Fruit fly (Drosophila melanogaster) whole organism, prepupa: ENCODE results near the gene Gk1.

Source experiments
- Blimp-1 ChIP-seq: fragments of 200-800 bp; sonication (Bioruptor generic); optimal IDR thresholded peaks from 3 replicates; lab custom pipeline; 2017; ENCODE audit warnings: missing biosample characterization, missing genetic modification characterization, mild to moderate bottlenecking, moderate library complexity, missing genetic modification reagents
- CG10631 ChIP-seq: fragments of 200-800 bp; sonication (Bioruptor generic); optimal IDR thresholded peaks from 2 replicates; lab custom pipeline; 2016; ENCODE audit warnings: missing biosample characterization, missing genetic modification characterization
- CG10669 ChIP-seq: fragments of 200-800 bp; sonication (Bioruptor generic); optimal IDR thresholded peaks from 3 replicates; lab custom pipeline; 2018; ENCODE audit warnings: missing biosample characterization, mild to moderate bottlenecking, missing genetic modification characterization, moderate library complexity
- CG11294 ChIP-seq: fragments of 200-800 bp; sonication (Bioruptor generic); IDR thresholded peaks from 2 replicates; pipeline ENCODE4 v1.3.6; 2022; ENCODE audit warnings: missing biosample characterization, missing genetic modification characterization
- CG11762 ChIP-seq: fragments of 200-800 bp; sonication (Bioruptor generic); optimal IDR thresholded peaks from 3 replicates; lab custom pipeline; 2016; ENCODE audit warnings: missing biosample characterization, missing genetic modification characterization; ENCODE audit not compliant: insufficient read depth
- CG11902 ChIP-seq: fragments of 200-800 bp; sonication (Bioruptor generic); optimal IDR thresholded peaks from 3 replicates; lab custom pipeline; 2016; ENCODE audit warnings: missing biosample characterization, missing genetic modification characterization
- CG1621 ChIP-seq: fragments of 200-800 bp; sonication (Bioruptor generic); optimal IDR thresholded peaks from 3 replicates; lab custom pipeline; 2018; ENCODE audit warnings: missing biosample characterization, mild to moderate bottlenecking, missing genetic modification characterization
- CG16779 ChIP-seq: fragments of 200-800 bp; sonication (Bioruptor generic); optimal IDR thresholded peaks from 3 replicates; lab custom pipeline; 2017; ENCODE audit warnings: missing biosample characterization, mild to moderate bottlenecking, missing genetic modification characterization
- CG31627 ChIP-seq: fragments of 200-800 bp; sonication (Bioruptor generic); optimal IDR thresholded peaks from 3 replicates; lab custom pipeline; 2016; ENCODE audit warnings: missing biosample characterization, missing genetic modification characterization
- CG32006 ChIP-seq: fragments of 200-800 bp; sonication (Bioruptor generic); optimal IDR thresholded peaks from 3 replicates; lab custom pipeline; 2017; ENCODE audit warnings: missing biosample characterization, mild to moderate bottlenecking, missing genetic modification characterization
- CG34406 ChIP-seq: fragments of 200-800 bp; sonication (Bioruptor generic); optimal IDR thresholded peaks from 3 replicates; lab custom pipeline; 2016; ENCODE audit warnings: missing biosample characterization, missing genetic modification characterization
- CG6163 ChIP-seq: fragments of 200-800 bp; sonication (Bioruptor generic); IDR thresholded peaks from 3 replicates; pipeline ENCODE4 v1.3.6; 2022; ENCODE audit warnings: missing biosample characterization, missing genetic modification characterization
- CG6276 ChIP-seq: fragments of 200-800 bp; sonication (Bioruptor generic); optimal IDR thresholded peaks from 2 replicates; lab custom pipeline; 2017; ENCODE audit warnings: missing biosample characterization, mild to moderate bottlenecking, missing genetic modification characterization
- CG6792 ChIP-seq: fragments of 200-800 bp; sonication (Bioruptor generic); optimal IDR thresholded peaks from 3 replicates; lab custom pipeline; 2016; ENCODE audit warnings: missing biosample characterization, missing genetic modification characterization
- CG6808 ChIP-seq: fragments of 200-800 bp; sonication (Bioruptor generic); optimal IDR thresholded peaks from 3 replicates; lab custom pipeline; 2017; ENCODE audit warnings: missing biosample characterization, missing genetic modification characterization, mild to moderate bottlenecking, moderate library complexity, missing genetic modification reagents
- CG7368 ChIP-seq: fragments of 200-800 bp; sonication (Bioruptor generic); optimal IDR thresholded peaks from 3 replicates; lab custom pipeline; 2016; ENCODE audit warnings: missing biosample characterization, missing genetic modification characterization
- CG8119 ChIP-seq: fragments of 200-800 bp; sonication (Bioruptor generic); IDR thresholded peaks from 3 replicates; pipeline ENCODE4 v1.3.6; 2022; ENCODE audit warnings: missing biosample characterization, missing genetic modification characterization
- CG8319 ChIP-seq: fragments of 200-800 bp; sonication (Bioruptor generic); optimal IDR thresholded peaks from 3 replicates; lab custom pipeline; 2016; ENCODE audit warnings: missing biosample characterization, missing genetic modification characterization
- CG8632 ChIP-seq: fragments of 200-800 bp; sonication (Bioruptor generic); optimal IDR thresholded peaks from 3 replicates; lab custom pipeline; 2016; ENCODE audit warnings: missing biosample characterization, missing genetic modification characterization
- Eip75B ChIP-seq: fragments of 200-800 bp; sonication (Bioruptor generic); optimal IDR thresholded peaks from 3 replicates; lab custom pipeline; 2016; ENCODE audit warnings: missing biosample characterization, missing genetic modification characterization
- Eip78C ChIP-seq: fragments of 200-800 bp; sonication (Bioruptor generic); peaks from one replicate; lab custom pipeline; 2016; ENCODE audit warnings: missing biosample characterization, missing genetic modification characterization
- Eip93F ChIP-seq: fragments of 200-800 bp; sonication (Bioruptor generic); optimal IDR thresholded peaks from 2 replicates; lab custom pipeline; 2016; ENCODE audit warnings: missing biosample characterization, mild to moderate bottlenecking, missing genetic modification characterization
- Ets21C ChIP-seq: fragments of 200-800 bp; sonication (Bioruptor generic); optimal IDR thresholded peaks from 3 replicates; lab custom pipeline; 2016; ENCODE audit warnings: missing biosample characterization, missing genetic modification characterization
- Ets96B ChIP-seq: fragments of 200-800 bp; optimal IDR thresholded peaks from 2 replicates; lab custom pipeline; 2019; ENCODE audit warnings: missing biosample characterization, mild to moderate bottlenecking, missing genetic modification characterization, moderate library complexity
- Gug ChIP-seq: fragments of 200-800 bp; sonication (Bioruptor generic); IDR thresholded peaks from 2 replicates; pipeline ENCODE4 v1.3.6; 2022; ENCODE audit warnings: missing biosample characterization, missing genetic modification characterization
- Hr38 ChIP-seq: sonication (Bioruptor generic); optimal IDR thresholded peaks from 2 replicates; lab custom pipeline; 2016; ENCODE audit warnings: missing biosample characterization, missing genetic modification characterization
- Hr39 ChIP-seq: fragments of 200-800 bp; sonication (Bioruptor generic); optimal IDR thresholded peaks from 2 replicates; lab custom pipeline; 2016; ENCODE audit warnings: missing biosample characterization, missing genetic modification characterization
- Hr4 ChIP-seq: fragments of 200-800 bp; sonication (Bioruptor generic); optimal IDR thresholded peaks from 3 replicates; lab custom pipeline; 2016; ENCODE audit warnings: missing biosample characterization, missing genetic modification characterization
- Lpt ChIP-seq: fragments of 200-800 bp; sonication (Bioruptor generic); optimal IDR thresholded peaks from 3 replicates; lab custom pipeline; 2016; ENCODE audit warnings: missing biosample characterization, missing genetic modification characterization
- Met ChIP-seq: fragments of 200-800 bp; sonication (Bioruptor generic); optimal IDR thresholded peaks from 3 replicates; lab custom pipeline; 2016; ENCODE audit warnings: missing biosample characterization, missing genetic modification characterization
- OdsH ChIP-seq: fragments of 200-800 bp; sonication (Bioruptor generic); optimal IDR thresholded peaks from 3 replicates; lab custom pipeline; 2016; ENCODE audit warnings: missing biosample characterization, missing genetic modification characterization
- Smox ChIP-seq: fragments of 200-800 bp; sonication (Bioruptor generic); optimal IDR thresholded peaks from 3 replicates; lab custom pipeline; 2016; ENCODE audit warnings: missing biosample characterization, missing genetic modification characterization
- Sox102F ChIP-seq: fragments of 200-800 bp; sonication (Bioruptor generic); optimal IDR thresholded peaks from 2 replicates; lab custom pipeline; 2016; ENCODE audit warnings: missing biosample characterization, mild to moderate bottlenecking, missing genetic modification characterization
- Sox14 ChIP-seq: fragments of 200-800 bp; sonication (Bioruptor generic); optimal IDR thresholded peaks from 3 replicates; lab custom pipeline; 2016; ENCODE audit warnings: missing biosample characterization, missing genetic modification characterization
- Sox15 ChIP-seq: fragments of 200-800 bp; sonication (Bioruptor generic); optimal IDR thresholded peaks from 3 replicates; lab custom pipeline; 2016; ENCODE audit warnings: missing biosample characterization, missing genetic modification characterization
- achi ChIP-seq: fragments of 200-800 bp; sonication (Bioruptor generic); optimal IDR thresholded peaks from 3 replicates; lab custom pipeline; 2016; ENCODE audit warnings: missing biosample characterization, missing genetic modification characterization
- acj6 ChIP-seq: fragments of 200-800 bp; sonication (Bioruptor generic); optimal IDR thresholded peaks from 3 replicates; lab custom pipeline; 2016; ENCODE audit warnings: missing biosample characterization, missing genetic modification characterization
- dac ChIP-seq: fragments of 200-800 bp; sonication (Bioruptor generic); optimal IDR thresholded peaks from 2 replicates; lab custom pipeline; 2017; ENCODE audit warnings: missing biosample characterization, mild to moderate bottlenecking, missing genetic modification characterization
- dsx ChIP-seq: fragments of 200-800 bp; optimal IDR thresholded peaks from 3 replicates; lab custom pipeline; 2019; ENCODE audit warnings: missing biosample characterization, mild to moderate bottlenecking, missing genetic modification characterization, moderate library complexity; ENCODE audit not compliant: poor library complexity, severe bottlenecking
- eg ChIP-seq: fragments of 200-800 bp; sonication (Bioruptor generic); IDR thresholded peaks from 3 replicates; pipeline ENCODE4 v1.3.6; 2022; ENCODE audit warnings: missing biosample characterization, missing genetic modification characterization
- fd59A ChIP-seq: fragments of 200-800 bp; sonication (Bioruptor generic); optimal IDR thresholded peaks from 2 replicates; lab custom pipeline; 2017; ENCODE audit warnings: missing biosample characterization, mild to moderate bottlenecking, missing genetic modification characterization, missing genetic modification reagents
- fd85E ChIP-seq: fragments of 200-800 bp; sonication (Bioruptor generic); optimal IDR thresholded peaks from 3 replicates; lab custom pipeline; 2016; ENCODE audit warnings: missing biosample characterization, missing genetic modification characterization
- fkh ChIP-seq: fragments of 200-800 bp; sonication (Bioruptor generic); optimal IDR thresholded peaks from 3 replicates; lab custom pipeline; 2017; ENCODE audit warnings: missing biosample characterization, mild to moderate bottlenecking, missing genetic modification characterization, moderate library complexity
- lz ChIP-seq: fragments of 200-800 bp; sonication (Bioruptor generic); optimal IDR thresholded peaks from 3 replicates; lab custom pipeline; 2016; ENCODE audit warnings: missing biosample characterization, missing genetic modification characterization
- net ChIP-seq: fragments of 200-800 bp; sonication (Bioruptor generic); optimal IDR thresholded peaks from 3 replicates; lab custom pipeline; 2016; ENCODE audit warnings: missing biosample characterization, missing genetic modification characterization
- pdm3 ChIP-seq: fragments of 200-800 bp; sonication (Bioruptor generic); optimal IDR thresholded peaks from 3 replicates; lab custom pipeline; 2016; ENCODE audit warnings: missing biosample characterization, missing genetic modification characterization
- salr ChIP-seq, 2 experiments: fragments of 200-800 bp; sonication (Bioruptor generic); optimal IDR thresholded peaks; 3 replicates each; lab custom pipeline; 2016 to 2018; ENCODE audit warnings: missing biosample characterization in 2 of 2, missing genetic modification characterization in 2 of 2, mild to moderate bottlenecking in 1 of 2
- spab ChIP-seq: fragments of 200-800 bp; sonication (Bioruptor generic); optimal IDR thresholded peaks from 2 replicates; lab custom pipeline; 2017; ENCODE audit warnings: missing biosample characterization, mild to moderate bottlenecking, missing genetic modification characterization, missing genetic modification reagents
- svp ChIP-seq: fragments of 200-800 bp; sonication (Bioruptor generic); peaks from one replicate; lab custom pipeline; 2016; ENCODE audit warnings: missing biosample characterization, missing genetic modification characterization
- topi ChIP-seq: fragments of 200-800 bp; sonication (Bioruptor generic); optimal IDR thresholded peaks from 3 replicates; lab custom pipeline; 2016; ENCODE audit warnings: missing biosample characterization, missing genetic modification characterization
- vri ChIP-seq: fragments of 200-800 bp; sonication (Bioruptor generic); optimal IDR thresholded peaks from 3 replicates; lab custom pipeline; 2016; ENCODE audit warnings: missing biosample characterization, mild to moderate bottlenecking, missing genetic modification characterization

Gene Gk1

dm6 chr3L:199754-200596 is 5.7 kb downstream of the Gk1 start, which contains the start of the genes rno and mri:
Gene rno, minus strand, starts transcription at chr3L:199762.
Gene mri, plus strand, starts transcription at chr3L:200174.
- TF ChIP-seq eg (GFP tag; lab: Robert Waterston, UW) (peak; percentile 82), dsx (GFP tag; lab: Kevin White, UChicago) (no peak), topi (GFP tag; lab: Kevin White, UChicago) (no peak), Eip75B (GFP tag; lab: Kevin White, UChicago) (no peak), CG11762 (GFP tag; lab: Kevin White, UChicago) (no peak), dac (no peak), fd59A (GFP tag; lab: Kevin White, UChicago) (no peak), Hr4 (GFP tag; lab: Kevin White, UChicago) (no peak), fkh (peak; percentile 81), Sox102F (peak; percentile 28), CG11902 (GFP tag; lab: Kevin White, UChicago) (no peak), OdsH (GFP tag; lab: Kevin White, UChicago) (peak; percentile 59), CG31627 (GFP tag; lab: Kevin White, UChicago) (peak; percentile 40), CG8119 (peak; percentile 51; the same call in 1 of the 3 replicates), Gug (GFP tag; lab: Robert Waterston, UW) (0 out of 2 replicates have a peak, but pooled peaks have one; percentile 25), CG32006 (GFP tag; lab: Kevin White, UChicago) (peak; percentile 51), CG1621 (no peak), CG34406 (GFP tag; lab: Kevin White, UChicago) (peak; percentile 59), Smox (GFP tag; lab: Kevin White, UChicago) (no peak), achi (GFP tag; lab: Kevin White, UChicago) (peak; percentile 57), acj6 (GFP tag; lab: Kevin White, UChicago) (peak; percentile 53), CG6163 (GFP tag; lab: Robert Waterston, UW) (peak; percentile 52; the same call in 2 of the 3 replicates), CG10669 (GFP tag; lab: Kevin White, UChicago) (no peak), Blimp-1 (no peak), Hr39 (GFP tag; lab: Kevin White, UChicago) (no peak), fd85E (GFP tag; lab: Kevin White, UChicago) (no peak), CG10631 (GFP tag; lab: Kevin White, UChicago) (peak; percentile 77), Eip93F (GFP tag; lab: Kevin White, UChicago) (peak; percentile 52), CG8632 (GFP tag; lab: Kevin White, UChicago) (peak; percentile 64), net (no peak), spab (GFP tag; lab: Kevin White, UChicago) (no peak), Sox14 (GFP tag; lab: Kevin White, UChicago) (peak; percentile 24), CG6808 (GFP tag; lab: Kevin White, UChicago) (no peak), pdm3 (GFP tag; lab: Kevin White, UChicago) (no peak), Hr38 (no peak), svp (GFP tag; lab: Kevin White, UChicago) (no peak), Ets21C (no peak), Ets96B (tag; lab: Kevin White, UChicago) (peak; percentile 59), Met (GFP tag; lab: Kevin White, UChicago) (no peak), CG6792 (GFP tag; lab: Kevin White, UChicago) (peak; percentile 31), lz (GFP tag; lab: Kevin White, UChicago) (peak; percentile 52), vri (no peak), salr (GFP tag; optimal IDR thresholded peaks at IDR 0.05; lab: Kevin White, UChicago) (no peak), CG7368 (GFP tag; lab: Kevin White, UChicago) (no peak), Eip78C (GFP tag; lab: Kevin White, UChicago) (peak; percentile 39), CG11294 (GFP tag; lab: Robert Waterston, UW) (peak; percentile 11; the same call in 1 of the 2 replicates), CG8319 (GFP tag; lab: Kevin White, UChicago) (no peak), Sox15 (GFP tag; lab: Kevin White, UChicago) (peak; percentile 56), Lpt (GFP tag; lab: Kevin White, UChicago) (no peak), CG6276 (GFP tag; lab: Kevin White, UChicago) (no peak), CG16779 (tag; lab: Kevin White, UChicago) (no peak)
